Worm (Caenorhabditis elegans) whole organism, L1 larva: ENCODE results near the gene ZK856.16.
A peak's percentile ranks its signal among the peaks of the same experiment; 100 is the strongest.

Experiments used
- C04F5.9 ChIP-seq: sonication (generic microtip); optimal IDR thresholded peaks from 2 replicates; lab custom pipeline; 2016; ENCODE audit warnings: missing genetic modification characterization, missing compliant biosample characterization
- C16A3.4 ChIP-seq: fragments of 150-350 bp; optimal IDR thresholded peaks from 2 replicates; lab custom pipeline; 2014; ENCODE audit warnings: missing biosample characterization, missing genetic modification characterization
- F16B12.6 ChIP-seq: fragments of 150-350 bp; optimal IDR thresholded peaks from 2 replicates; lab custom pipeline; 2014; ENCODE audit warnings: missing biosample characterization, missing genetic modification characterization
- Y116A8C.19 ChIP-seq: sonication (generic microtip); optimal IDR thresholded peaks from 2 replicates; lab custom pipeline; 2016; ENCODE audit warnings: missing compliant biosample characterization, missing genetic modification characterization, borderline replicate concordance
- aha-1 ChIP-seq: fragments of 150-350 bp; optimal IDR thresholded peaks from 2 replicates; lab custom pipeline; 2014; ENCODE audit warnings: missing biosample characterization, missing genetic modification characterization
- ama-1 ChIP-seq: fragments of 150-350 bp; optimal IDR thresholded peaks from 2 replicates; lab custom pipeline; 2014
- blmp-1 ChIP-seq: fragments of 150-350 bp; optimal IDR thresholded peaks from 2 replicates; lab custom pipeline; 2014; ENCODE audit warnings: missing biosample characterization, missing genetic modification characterization
- ceh-63 ChIP-seq: fragments of 200-800 bp; sonication (Bioruptor generic); optimal IDR thresholded peaks from 2 replicates; lab custom pipeline; 2018; ENCODE audit warnings: mild to moderate bottlenecking, missing genetic modification characterization, missing compliant biosample characterization
- ceh-8 ChIP-seq: fragments of 200-800 bp; sonication (Bioruptor generic); optimal IDR thresholded peaks from 2 replicates; lab custom pipeline; 2018; ENCODE audit warnings: mild to moderate bottlenecking, missing genetic modification characterization, moderate library complexity, missing compliant biosample characterization
- ces-1 ChIP-seq: fragments of 150-350 bp; optimal IDR thresholded peaks from 2 replicates; lab custom pipeline; 2014; ENCODE audit warnings: missing biosample characterization, missing genetic modification reagents, missing genetic modification characterization
- dpl-1 ChIP-seq, 3 experiments: fragments of 150-350 bp in 2 of 3; sonication (generic microtip) in 1 of 3; optimal IDR thresholded peaks; 2 replicates each; lab custom pipeline; 2014 to 2017; ENCODE audit warnings: missing biosample characterization in 3 of 3, missing genetic modification characterization in 3 of 3, missing genetic modification reagents in 3 of 3
- dsc-1 ChIP-seq: sonication (generic microtip); optimal IDR thresholded peaks from 2 replicates; lab custom pipeline; 2016; ENCODE audit warnings: mild to moderate bottlenecking, missing genetic modification characterization, missing compliant biosample characterization
- efl-1 ChIP-seq, 4 experiments: fragments of 150-350 bp; optimal IDR thresholded peaks in 3 of 4; peaks in 1 of 4; 1 replicate in 1 of 4; 2 replicates in 3 of 4; lab custom pipeline; 2014; ENCODE audit warnings: missing biosample characterization in 2 of 4, missing genetic modification characterization in 2 of 4, missing genetic modification reagents in 2 of 4
- egl-13 ChIP-seq: sonication (generic microtip); optimal IDR thresholded peaks from 2 replicates; lab custom pipeline; 2016; ENCODE audit warnings: missing genotype, missing genetic modification reagents, missing genetic modification characterization, missing compliant biosample characterization
- egl-27 ChIP-seq, 2 experiments: fragments of 150-350 bp in 1 of 2; sonication (generic microtip); optimal IDR thresholded peaks; 3 replicates each; lab custom pipeline; 2017 to 2018; ENCODE audit warnings: missing biosample characterization in 2 of 2, missing genetic modification characterization in 2 of 2, missing genetic modification reagents in 2 of 2
- elt-3 ChIP-seq, 6 experiments: fragments of 150-350 bp in 1 of 6; sonication (generic microtip); optimal IDR thresholded peaks; 2 replicates each; lab custom pipeline; 2017 to 2018; ENCODE audit warnings: missing biosample characterization in 6 of 6, missing genetic modification characterization in 6 of 6, inconsistent platforms in 1 of 6
- fkh-10 ChIP-seq: sonication (generic microtip); optimal IDR thresholded peaks from 2 replicates; lab custom pipeline; 2017; ENCODE audit warnings: missing biosample characterization, missing genetic modification reagents, missing genetic modification characterization
- fkh-4 ChIP-seq: sonication (generic microtip); optimal IDR thresholded peaks from 2 replicates; lab custom pipeline; 2016; ENCODE audit warnings: missing compliant biosample characterization, missing genetic modification characterization, borderline replicate concordance
- fkh-8 ChIP-seq: sonication (generic microtip); optimal IDR thresholded peaks from 2 replicates; lab custom pipeline; 2016; ENCODE audit warnings: mild to moderate bottlenecking, missing genetic modification characterization, missing compliant biosample characterization
- grh-1 ChIP-seq: fragments of 200-800 bp; sonication (Bioruptor generic); IDR thresholded peaks from 2 replicates; pipeline ENCODE4 v1.3.6; 2022; ENCODE audit warnings: missing genetic modification reagents, missing genetic modification characterization, missing compliant biosample characterization
- hlh-17 ChIP-seq: fragments of 200-800 bp; sonication (Bioruptor generic); optimal IDR thresholded peaks from 2 replicates; lab custom pipeline; 2018; ENCODE audit warnings: missing genetic modification characterization, mild to moderate bottlenecking, missing compliant biosample characterization, moderate library complexity, borderline replicate concordance
- irx-1 ChIP-seq: sonication (generic microtip); optimal IDR thresholded peaks from 2 replicates; lab custom pipeline; 2016; ENCODE audit warnings: missing genetic modification characterization, missing compliant biosample characterization
- isw-1 ChIP-seq: fragments of 200-800 bp; sonication (Bioruptor generic); IDR thresholded peaks from 2 replicates; pipeline ENCODE4 v1.3.6; 2022; ENCODE audit warnings: missing genetic modification characterization, missing compliant biosample characterization
- jun-1 ChIP-seq: fragments of 150-350 bp; optimal IDR thresholded peaks from 2 replicates; lab custom pipeline; 2014; ENCODE audit warnings: missing biosample characterization, missing genetic modification reagents, missing genetic modification characterization
- lin-13 ChIP-seq: fragments of 150-350 bp; optimal IDR thresholded peaks from 2 replicates; lab custom pipeline; 2014; ENCODE audit warnings: missing biosample characterization, missing genetic modification reagents, missing genetic modification characterization
- lin-14 ChIP-seq: fragments of 200-800 bp; sonication (Bioruptor generic); optimal IDR thresholded peaks from 2 replicates; lab custom pipeline; 2018; ENCODE audit warnings: mild to moderate bottlenecking, missing genetic modification characterization, moderate library complexity, missing compliant biosample characterization
- lin-35 ChIP-seq, 2 experiments: fragments of 150-350 bp; optimal IDR thresholded peaks; 2 replicates each; lab custom pipeline; 2014; ENCODE audit warnings: missing biosample characterization in 2 of 2, missing genetic modification characterization in 2 of 2, missing genetic modification reagents in 2 of 2
- lir-3 ChIP-seq: sonication (generic microtip); optimal IDR thresholded peaks from 2 replicates; lab custom pipeline; 2016; ENCODE audit warnings: mild to moderate bottlenecking, missing genetic modification characterization, moderate library complexity, missing compliant biosample characterization; ENCODE audit not compliant: poor library complexity
- lsy-2 ChIP-seq, 2 experiments: fragments of 150-350 bp; optimal IDR thresholded peaks; 2 replicates each; lab custom pipeline; 2014; ENCODE audit warnings: missing biosample characterization in 2 of 2, missing genetic modification characterization in 2 of 2
- mab-9 ChIP-seq: fragments of 200-800 bp; sonication (Bioruptor generic); IDR thresholded peaks from 2 replicates; pipeline ENCODE4 v1.3.6; 2022; ENCODE audit warnings: missing genetic modification reagents, missing genetic modification characterization, missing compliant biosample characterization
- mep-1 ChIP-seq: fragments of 150-350 bp; optimal IDR thresholded peaks from 2 replicates; lab custom pipeline; 2014; ENCODE audit warnings: missing biosample characterization, missing genetic modification characterization
- nhr-19 ChIP-seq: fragments of 200-800 bp; sonication (Bioruptor generic); conservative IDR thresholded peaks from 2 replicates; pipeline ENCODE4 v1.3.6; 2022; ENCODE audit warnings: missing genetic modification characterization, missing compliant biosample characterization
- nhr-47 ChIP-seq: sonication (generic microtip); optimal IDR thresholded peaks from 2 replicates; lab custom pipeline; 2016; ENCODE audit warnings: mild to moderate bottlenecking, missing genetic modification characterization, moderate library complexity, missing compliant biosample characterization
- nhr-71 ChIP-seq: sonication (generic microtip); optimal IDR thresholded peaks from 2 replicates; lab custom pipeline; 2016; ENCODE audit warnings: mild to moderate bottlenecking, missing genetic modification characterization, moderate library complexity, missing compliant biosample characterization
- nhr-77 ChIP-seq: fragments of 150-350 bp; optimal IDR thresholded peaks from 2 replicates; lab custom pipeline; 2014; ENCODE audit warnings: missing biosample characterization, missing genetic modification characterization
- nhr-84 ChIP-seq: sonication (generic microtip); optimal IDR thresholded peaks from 2 replicates; lab custom pipeline; 2017; ENCODE audit warnings: missing biosample characterization, missing genetic modification characterization
- nhr-85 ChIP-seq: sonication (generic microtip); peaks from one replicate; lab custom pipeline; 2016; ENCODE audit warnings: missing genetic modification characterization, inconsistent platforms, missing compliant biosample characterization
- nhr-90 ChIP-seq: sonication (generic microtip); optimal IDR thresholded peaks from 2 replicates; lab custom pipeline; 2016; ENCODE audit warnings: mild to moderate bottlenecking, missing genetic modification characterization, missing compliant biosample characterization; ENCODE audit not compliant: poor library complexity
- pag-3 ChIP-seq: sonication (generic microtip); optimal IDR thresholded peaks from 2 replicates; lab custom pipeline; 2017; ENCODE audit warnings: missing genetic modification characterization, mild to moderate bottlenecking, missing compliant biosample characterization, antibody characterized with exemption, borderline replicate concordance; ENCODE audit not compliant: insufficient read depth
- pax-3 ChIP-seq: fragments of 200-800 bp; sonication (Bioruptor generic); optimal IDR thresholded peaks from 2 replicates; lab custom pipeline; 2018; ENCODE audit warnings: mild to moderate bottlenecking, missing genetic modification characterization, moderate library complexity, missing compliant biosample characterization
- rnt-1 ChIP-seq: sonication (generic microtip); optimal IDR thresholded peaks from 2 replicates; lab custom pipeline; 2016; ENCODE audit warnings: mild to moderate bottlenecking, missing genetic modification characterization, moderate library complexity, missing compliant biosample characterization
- skn-1 ChIP-seq: fragments of 150-350 bp; optimal IDR thresholded peaks from 2 replicates; lab custom pipeline; 2014; ENCODE audit warnings: missing biosample characterization, missing genetic modification characterization
- sptf-1 ChIP-seq: fragments of 150-350 bp; optimal IDR thresholded peaks from 2 replicates; lab custom pipeline; 2014; ENCODE audit warnings: missing biosample characterization, missing genetic modification characterization
- sup-37 ChIP-seq: fragments of 200-800 bp; sonication (Bioruptor generic); optimal IDR thresholded peaks from 2 replicates; lab custom pipeline; 2018; ENCODE audit warnings: mild to moderate bottlenecking, missing genetic modification characterization, missing compliant biosample characterization
- swsn-7 ChIP-seq: sonication (generic microtip); optimal IDR thresholded peaks from 2 replicates; lab custom pipeline; 2016; ENCODE audit warnings: missing genetic modification characterization, missing compliant biosample characterization
- tlp-1 ChIP-seq: fragments of 150-350 bp; optimal IDR thresholded peaks from 2 replicates; lab custom pipeline; 2014; ENCODE audit warnings: missing biosample characterization, missing genetic modification characterization
- unc-86 ChIP-seq: sonication (generic microtip); optimal IDR thresholded peaks from 2 replicates; lab custom pipeline; 2016; ENCODE audit warnings: missing genetic modification characterization, missing compliant biosample characterization
- vab-15 ChIP-seq: sonication (generic microtip); optimal IDR thresholded peaks from 2 replicates; lab custom pipeline; 2017; ENCODE audit warnings: missing genotype, mild to moderate bottlenecking, missing genetic modification characterization, missing compliant biosample characterization
- xbp-1 ChIP-seq: sonication (generic microtip); optimal IDR thresholded peaks from 2 replicates; lab custom pipeline; 2016; ENCODE audit warnings: missing genetic modification characterization, missing compliant biosample characterization
- zag-1 ChIP-seq: fragments of 150-350 bp; optimal IDR thresholded peaks from 2 replicates; lab custom pipeline; 2014; ENCODE audit warnings: missing biosample characterization, missing genetic modification characterization
- ztf-11 ChIP-seq, 2 experiments: sonication (generic microtip); optimal IDR thresholded peaks; 2 replicates each; lab custom pipeline; 2016 to 2017; ENCODE audit warnings: missing genetic modification characterization in 2 of 2, missing biosample characterization in 1 of 2, missing compliant biosample characterization in 1 of 2
- ztf-4 ChIP-seq: fragments of 150-350 bp; optimal IDR thresholded peaks from 2 replicates; lab custom pipeline; 2014; ENCODE audit warnings: missing biosample characterization, missing genetic modification characterization

The ZK856.16 gene

DNA sequence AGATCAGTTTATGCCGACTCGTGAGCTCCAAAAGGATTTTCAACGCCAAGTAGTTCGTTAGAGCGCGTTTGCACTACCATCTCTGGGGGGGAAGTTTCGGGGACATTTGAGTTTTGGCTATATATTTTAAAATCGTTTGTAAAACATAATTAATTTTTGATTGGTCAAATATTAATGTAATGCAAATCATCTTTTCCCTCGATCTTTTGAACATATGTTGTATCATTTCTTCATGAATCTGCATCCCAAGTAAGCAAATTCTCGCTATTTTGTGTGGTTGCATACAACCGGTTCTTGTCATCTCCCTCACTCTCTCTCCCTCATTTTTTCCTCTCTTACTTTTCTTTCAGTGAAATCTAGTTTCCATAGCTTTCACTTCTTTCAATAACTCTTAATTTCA is 27.2 kb downstream of the ZK856.16 start (continued):
- TF ChIP-seq efl-1 (optimal IDR thresholded peaks at IDR 0.05; lab: Kevin White, UChicago) (peak; percentile 59 to 60), efl-1 (GFP tag; optimal IDR thresholded peaks at IDR 0.05 in 1 of 2; lab: Kevin White, UChicago) (peak; percentile 49 to 95), lin-14 (GFP tag; lab: Kevin White, UChicago) (peak; percentile 85), zag-1 (tag; lab: Kevin White, UChicago) (no peak), ceh-63 (peak; percentile 78), irx-1 (tag; lab: Kevin White, UChicago) (peak; percentile 34), ztf-4 (tag; lab: Kevin White, UChicago) (no peak), grh-1 (GFP tag; lab: Robert Waterston, UW) (peak; percentile 91), tlp-1 (tag; lab: Kevin White, UChicago) (no peak), sptf-1 (tag; lab: Kevin White, UChicago) (no peak), lin-13 (GFP tag; lab: Kevin White, UChicago) (peak; percentile 40), ztf-11 (tag; optimal IDR thresholded peaks at IDR 0.05; lab: Kevin White, UChicago) (peak in 1 of 2 experiments; percentile 60), pag-3 (peak; percentile 41), C04F5.9 (tag; lab: Kevin White, UChicago) (peak; percentile 52), sup-37 (GFP tag; lab: Kevin White, UChicago) (peak; percentile 15), lir-3 (tag; lab: Kevin White, UChicago) (peak; percentile 83), lin-35 (GFP tag; optimal IDR thresholded peaks at IDR 0.05; lab: Kevin White, UChicago) (peak; percentile 50 to 76), elt-3 (tag; optimal IDR thresholded peaks at IDR 0.05; lab: Kevin White, UChicago) (no peak), unc-86 (tag; lab: Kevin White, UChicago) (peak; percentile 53), nhr-90 (tag; lab: Kevin White, UChicago) (peak; percentile 80), nhr-47 (tag; lab: Kevin White, UChicago) (peak; percentile 85), isw-1 (GFP tag; lab: Robert Waterston, UW) (peak; percentile 63), fkh-8 (tag; lab: Kevin White, UChicago) (peak; percentile 85), nhr-71 (tag; lab: Kevin White, UChicago) (peak; percentile 84), C16A3.4 (tag; lab: Kevin White, UChicago) (peak; percentile 44), ama-1 (lab: Kevin White, UChicago) (no peak), jun-1 (tag; lab: Kevin White, UChicago) (peak; percentile 39), mep-1 (tag; lab: Kevin White, UChicago) (peak; percentile 37), F16B12.6 (tag; lab: Kevin White, UChicago) (no peak), vab-15 (tag; lab: Kevin White, UChicago) (peak; percentile 62), blmp-1 (tag; lab: Kevin White, UChicago) (peak; percentile 95), Y116A8C.19 (tag; lab: Kevin White, UChicago) (no peak), ces-1 (GFP tag; lab: Kevin White, UChicago) (no peak), nhr-85 (tag; lab: Kevin White, UChicago) (peak; percentile 90), nhr-19 (GFP tag; lab: Robert Waterston, UW) (peak; percentile 77), nhr-84 (no peak), egl-27 (tag; optimal IDR thresholded peaks at IDR 0.05; lab: Kevin White, UChicago) (no peak), dpl-1 (GFP tag; optimal IDR thresholded peaks at IDR 0.05; lab: Kevin White, UChicago) (peak; percentile 32 to 56 (median 39)), skn-1 (tag; lab: Kevin White, UChicago) (peak; percentile 34), ceh-8 (GFP tag; lab: Kevin White, UChicago) (no peak), pax-3 (tag; lab: Kevin White, UChicago) (peak; percentile 78), hlh-17 (GFP tag; lab: Kevin White, UChicago) (no peak), fkh-4 (tag; lab: Kevin White, UChicago) (peak; percentile 34), xbp-1 (tag; lab: Kevin White, UChicago) (peak; percentile 79), mab-9 (peak; percentile 34; the same call in 1 of the 2 replicates), rnt-1 (tag; lab: Kevin White, UChicago) (peak; percentile 29), lsy-2 (tag; optimal IDR thresholded peaks at IDR 0.05; lab: Kevin White, UChicago) (peak; percentile 52 to 81), aha-1 (no peak), swsn-7 (peak; percentile 71), dsc-1 (tag; lab: Kevin White, UChicago) (peak; percentile 73), fkh-10 (GFP tag; lab: Kevin White, UChicago) (no peak), nhr-77 (tag; lab: Kevin White, UChicago) (peak; percentile 70), egl-13 (peak; percentile 70)
